Fruit fly (Drosophila melanogaster) whole organism, embryonic: Measurements from ENCODE around the gene CG5096.
A peak's percentile ranks its signal among the peaks of the same experiment; 100 is the strongest.

Experiments
- Awh ChIP-seq: fragments of 200-800 bp; sonication (Bioruptor generic); IDR thresholded peaks from 2 replicates; pipeline ENCODE4, ENCODE4 v1.3.6; 2022; ENCODE audit warnings: missing biosample characterization, missing genetic modification characterization
- CG10321 ChIP-seq: fragments of 200-800 bp; sonication (Bioruptor generic); IDR thresholded peaks from 2 replicates; pipeline ENCODE4 v1.3.6; 2022; ENCODE audit warnings: missing biosample characterization, missing genetic modification characterization
- CG11093 ChIP-seq: fragments of 200-800 bp; sonication (Bioruptor generic); IDR thresholded peaks from 3 replicates; pipeline ENCODE4 v1.3.6; 2022; ENCODE audit warnings: missing biosample characterization, missing genetic modification characterization
- CG11723 ChIP-seq: fragments of 200-800 bp; sonication (Bioruptor generic); optimal IDR thresholded peaks from 2 replicates; lab custom pipeline; 2017; ENCODE audit warnings: missing biosample characterization, mild to moderate bottlenecking, missing genetic modification characterization
- CG12219 ChIP-seq: fragments of 200-800 bp; sonication (Bioruptor generic); optimal IDR thresholded peaks from 3 replicates; lab custom pipeline; 2018; ENCODE audit warnings: missing biosample characterization, mild to moderate bottlenecking, missing genetic modification characterization
- CG12391 ChIP-seq: fragments of 200-800 bp; sonication (Bioruptor generic); optimal IDR thresholded peaks from 3 replicates; lab custom pipeline; 2018; ENCODE audit warnings: missing biosample characterization, mild to moderate bottlenecking, missing genetic modification characterization, moderate library complexity
- CG13424 ChIP-seq: fragments of 200-800 bp; sonication (Bioruptor generic); optimal IDR thresholded peaks from 2 replicates; lab custom pipeline; 2019; ENCODE audit warnings: missing biosample characterization, mild to moderate bottlenecking, missing genetic modification characterization, moderate library complexity
- CG1529 ChIP-seq: fragments of 200-800 bp; sonication (Bioruptor generic); optimal IDR thresholded peaks from 3 replicates; lab custom pipeline; 2018; ENCODE audit warnings: missing biosample characterization, missing genetic modification characterization
- CG17186 ChIP-seq: fragments of 200-800 bp; sonication (Bioruptor generic); optimal IDR thresholded peaks from 3 replicates; lab custom pipeline; 2017; ENCODE audit warnings: missing biosample characterization, missing genetic modification reagents, missing genetic modification characterization
- CG18619 ChIP-seq: fragments of 200-800 bp; sonication (Bioruptor generic); optimal IDR thresholded peaks from 3 replicates; lab custom pipeline; 2017; ENCODE audit warnings: missing biosample characterization, mild to moderate bottlenecking, missing genetic modification characterization
- CG2712 ChIP-seq: fragments of 200-800 bp; optimal IDR thresholded peaks from 3 replicates; lab custom pipeline; 2019; ENCODE audit warnings: missing biosample characterization, mild to moderate bottlenecking, missing genetic modification characterization, moderate library complexity
- CG3281 ChIP-seq: fragments of 200-800 bp; sonication (Bioruptor generic); optimal IDR thresholded peaks from 3 replicates; lab custom pipeline; 2017; ENCODE audit warnings: missing biosample characterization, mild to moderate bottlenecking, missing genetic modification characterization
- CG33557 ChIP-seq: fragments of 200-800 bp; sonication (Bioruptor generic); optimal IDR thresholded peaks from 2 replicates; lab custom pipeline; 2019; ENCODE audit warnings: missing biosample characterization, mild to moderate bottlenecking, missing genetic modification characterization, moderate library complexity
- CG3995 ChIP-seq: fragments of 200-800 bp; sonication (Bioruptor generic); optimal IDR thresholded peaks from 3 replicates; lab custom pipeline; 2016; ENCODE audit warnings: missing biosample characterization, missing genetic modification characterization
- CG4282 ChIP-seq: fragments of 200-800 bp; sonication (Bioruptor generic); optimal IDR thresholded peaks from 2 replicates; lab custom pipeline; 2016; ENCODE audit warnings: missing biosample characterization, missing genetic modification characterization
- CG9797 ChIP-seq: fragments of 200-800 bp; sonication (Bioruptor generic); optimal IDR thresholded peaks from 3 replicates; lab custom pipeline; 2018; ENCODE audit warnings: missing biosample characterization, mild to moderate bottlenecking, missing genetic modification characterization
- Dbx ChIP-seq: fragments of 200-800 bp; sonication (Bioruptor generic); IDR thresholded peaks from 3 replicates; pipeline ENCODE4 v1.3.6; 2022; ENCODE audit warnings: missing biosample characterization, missing genetic modification characterization
- ERR ChIP-seq: fragments of 200-800 bp; sonication (Bioruptor generic); optimal IDR thresholded peaks from 2 replicates; lab custom pipeline; 2016; ENCODE audit warnings: missing biosample characterization, missing genetic modification characterization
- Elba2 ChIP-seq: fragments of 200-800 bp; sonication (Bioruptor generic); optimal IDR thresholded peaks from 3 replicates; lab custom pipeline; 2016; ENCODE audit warnings: missing biosample characterization, missing genetic modification characterization
- Fer1 ChIP-seq: fragments of 200-800 bp; sonication (Bioruptor generic); optimal IDR thresholded peaks from 2 replicates; lab custom pipeline; 2017; ENCODE audit warnings: missing biosample characterization, mild to moderate bottlenecking, missing genetic modification characterization
- HLH3B ChIP-seq: fragments of 200-800 bp; sonication (Bioruptor generic); IDR thresholded peaks from 2 replicates; pipeline ENCODE4 v1.3.6; 2022; ENCODE audit warnings: missing biosample characterization, missing genetic modification characterization
- Hsf ChIP-seq: fragments of 200-800 bp; sonication (Bioruptor generic); optimal IDR thresholded peaks from 3 replicates; lab custom pipeline; 2016; ENCODE audit warnings: missing biosample characterization, missing genetic modification characterization
- Kr ChIP-seq: fragments of 200-800 bp; sonication (Bioruptor generic); optimal IDR thresholded peaks from 2 replicates; lab custom pipeline; 2017; ENCODE audit warnings: missing biosample characterization, mild to moderate bottlenecking, missing genetic modification characterization
- MTF-1 ChIP-seq: fragments of 200-800 bp; sonication (Bioruptor generic); optimal IDR thresholded peaks from 2 replicates; lab custom pipeline; 2018; ENCODE audit warnings: missing biosample characterization, mild to moderate bottlenecking, missing genetic modification characterization, borderline replicate concordance
- Ravus ChIP-seq: fragments of 200-800 bp; sonication (Bioruptor generic); IDR thresholded peaks from 2 replicates; pipeline ENCODE4 v1.3.6; 2022; ENCODE audit warnings: missing biosample characterization, missing genetic modification characterization
- Spps ChIP-seq: fragments of 200-800 bp; sonication (Bioruptor generic); optimal IDR thresholded peaks from 2 replicates; lab custom pipeline; 2018; ENCODE audit warnings: missing biosample characterization, mild to moderate bottlenecking, missing genetic modification characterization
- TFAM ChIP-seq: fragments of 200-800 bp; sonication (Bioruptor generic); optimal IDR thresholded peaks from 2 replicates; lab custom pipeline; 2017; ENCODE audit warnings: missing biosample characterization, missing genetic modification characterization, inconsistent platforms
- Xbp1 ChIP-seq: fragments of 200-800 bp; sonication (Bioruptor generic); optimal IDR thresholded peaks from 3 replicates; lab custom pipeline; 2016; ENCODE audit warnings: missing biosample characterization, mild to moderate bottlenecking, missing genetic modification characterization
- cad ChIP-seq: fragments of >200 bp; optimal IDR thresholded peaks from 2 replicates; lab custom pipeline; 2017; ENCODE audit warnings: missing biosample characterization, missing genetic modification characterization
- caup ChIP-seq: fragments of 200-800 bp; sonication (Bioruptor generic); optimal IDR thresholded peaks from 3 replicates; lab custom pipeline; 2017; ENCODE audit warnings: missing biosample characterization, mild to moderate bottlenecking, missing genetic modification characterization, moderate library complexity; ENCODE audit not compliant: severe bottlenecking
- cwo ChIP-seq: fragments of 200-800 bp; sonication (Bioruptor generic); optimal IDR thresholded peaks from 3 replicates; lab custom pipeline; 2017; ENCODE audit warnings: missing biosample characterization, missing genetic modification characterization, mild to moderate bottlenecking, moderate library complexity, missing genetic modification reagents
- da ChIP-seq: fragments of 200-800 bp; sonication (Bioruptor generic); optimal IDR thresholded peaks from 2 replicates; lab custom pipeline; 2016; ENCODE audit warnings: missing biosample characterization, missing genetic modification characterization
- gem ChIP-seq: fragments of 200-800 bp; sonication (Bioruptor generic); optimal IDR thresholded peaks from 2 replicates; lab custom pipeline; 2019; ENCODE audit warnings: missing biosample characterization, mild to moderate bottlenecking, missing genetic modification characterization, moderate library complexity
- gro ChIP-seq: fragments of 200-800 bp; sonication (Bioruptor generic); optimal IDR thresholded peaks from 2 replicates; lab custom pipeline; 2016; ENCODE audit warnings: missing biosample characterization, missing genetic modification characterization
- hbn ChIP-seq: fragments of 200-800 bp; sonication (Bioruptor generic); IDR thresholded peaks from 2 replicates; pipeline ENCODE4 v1.3.6; 2022; ENCODE audit warnings: missing biosample characterization, missing genetic modification characterization; ENCODE audit not compliant: partially characterized antibody
- hkb ChIP-seq, 2 experiments: fragments of 200-800 bp in 1 of 2; fragments of >200 bp in 1 of 2; sonication (Bioruptor generic) in 1 of 2; IDR thresholded peaks in 1 of 2; optimal IDR thresholded peaks in 1 of 2; 2 replicates each; pipeline versions ENCODE4 v1.3.6 to Lab custom; 2017 to 2022; ENCODE audit warnings: missing biosample characterization in 1 of 2, missing genetic modification characterization in 1 of 2
- kah ChIP-seq: fragments of 200-800 bp; sonication (Bioruptor generic); optimal IDR thresholded peaks from 2 replicates; lab custom pipeline; 2018; ENCODE audit warnings: missing biosample characterization, mild to moderate bottlenecking, missing genetic modification characterization
- lab ChIP-seq: fragments of 200-800 bp; sonication (Bioruptor generic); optimal IDR thresholded peaks from 3 replicates; lab custom pipeline; 2017; ENCODE audit warnings: missing biosample characterization, missing genetic modification characterization, mild to moderate bottlenecking, moderate library complexity, missing genetic modification reagents
- lilli ChIP-seq: fragments of 200-800 bp; sonication (Bioruptor generic); optimal IDR thresholded peaks from 3 replicates; lab custom pipeline; 2016; ENCODE audit warnings: missing biosample characterization, missing genetic modification characterization
- nerfin-2 ChIP-seq: fragments of 200-800 bp; sonication (Bioruptor generic); IDR thresholded peaks from 2 replicates; pipeline ENCODE4 v1.3.6; 2022; ENCODE audit warnings: missing biosample characterization, missing genetic modification characterization; ENCODE audit not compliant: partially characterized antibody
- oc ChIP-seq: fragments of 200-800 bp; sonication (Bioruptor generic); optimal IDR thresholded peaks from 2 replicates; lab custom pipeline; 2018; ENCODE audit warnings: missing biosample characterization, mild to moderate bottlenecking, missing genetic modification characterization, moderate library complexity
- pb ChIP-seq: fragments of 200-800 bp; sonication (Bioruptor generic); optimal IDR thresholded peaks from 3 replicates; lab custom pipeline; 2016; ENCODE audit warnings: missing biosample characterization, missing genetic modification characterization
- pfk ChIP-seq: fragments of 200-800 bp; sonication (Bioruptor generic); optimal IDR thresholded peaks from 2 replicates; lab custom pipeline; 2018; ENCODE audit warnings: missing biosample characterization, mild to moderate bottlenecking, missing genetic modification characterization, moderate library complexity
- ranshi ChIP-seq: fragments of 200-800 bp; sonication (Bioruptor generic); IDR thresholded peaks from 2 replicates; pipeline ENCODE4 v1.3.6; 2022; ENCODE audit warnings: missing biosample characterization, missing genetic modification characterization
- salm ChIP-seq: fragments of 200-800 bp; sonication (Bioruptor generic); optimal IDR thresholded peaks from 2 replicates; lab custom pipeline; 2018; ENCODE audit warnings: missing biosample characterization, mild to moderate bottlenecking, missing genetic modification characterization
- seq ChIP-seq: fragments of 200-800 bp; sonication (Bioruptor generic); IDR thresholded peaks from 2 replicates; pipeline ENCODE4 v1.3.6; 2022; ENCODE audit warnings: missing biosample characterization, missing genetic modification characterization
- slp2 ChIP-seq: fragments of 200-800 bp; sonication (Bioruptor generic); optimal IDR thresholded peaks from 2 replicates; lab custom pipeline; 2016; ENCODE audit warnings: missing biosample characterization, missing genetic modification characterization
- sna ChIP-seq: fragments of 200-800 bp; sonication (Bioruptor generic); IDR thresholded peaks from 2 replicates; pipeline ENCODE4 v1.3.6; 2022; ENCODE audit warnings: missing biosample characterization, missing genetic modification characterization; ENCODE audit not compliant: partially characterized antibody
- tio ChIP-seq: fragments of 200-800 bp; sonication (Bioruptor generic); optimal IDR thresholded peaks from 2 replicates; lab custom pipeline; 2017; ENCODE audit warnings: missing biosample characterization, missing genetic modification characterization, inconsistent platforms
- tup ChIP-seq: fragments of 200-800 bp; sonication (Bioruptor generic); optimal IDR thresholded peaks from 2 replicates; lab custom pipeline; 2016; ENCODE audit warnings: missing biosample characterization, mild to moderate bottlenecking, missing genetic modification characterization, moderate library complexity

Gene CG5096

DNA sequence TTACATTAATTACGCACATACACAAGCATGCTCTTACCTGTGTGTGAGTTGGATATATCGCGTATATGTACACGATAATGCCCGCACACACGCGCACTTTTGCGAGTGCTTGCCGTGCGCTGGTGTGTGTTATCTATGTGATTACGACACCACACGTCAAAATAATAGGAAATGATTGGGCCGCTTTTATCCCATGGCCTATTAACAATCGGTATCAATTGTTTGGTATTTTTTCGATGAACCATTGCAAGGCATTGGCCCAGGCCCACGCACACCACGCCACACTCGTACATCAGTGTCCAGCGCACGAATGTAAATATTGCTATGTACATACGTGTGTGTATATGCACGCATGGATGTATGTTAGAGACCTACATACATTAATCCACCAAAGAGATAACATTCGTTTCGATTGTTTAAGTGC, 47.2 kb upstream of the CG5096 start (continued):
- TF ChIP-seq lilli (GFP tag; lab: Kevin White, UChicago) = peak; percentile 51
- peak; percentile 44 for TF ChIP-seq Xbp1 (GFP tag; lab: Kevin White, UChicago)
- peak; percentile 46 for TF ChIP-seq CG12391
- no peak for TF ChIP-seq CG4282 (GFP tag; lab: Kevin White, UChicago)
- peak; percentile 82 for TF ChIP-seq gro (GFP tag; lab: Kevin White, UChicago)
- peak; percentile 91 for TF ChIP-seq oc
- TF ChIP-seq CG33557 (GFP tag; lab: Kevin White, UChicago) = peak; percentile 76
- TF ChIP-seq pfk (GFP tag; lab: Kevin White, UChicago) = peak; percentile 78
- TF ChIP-seq CG3281 = peak; percentile 76
- TF ChIP-seq CG11723 (GFP tag; lab: Kevin White, UChicago) = peak; percentile 75
- peak; percentile 61 for TF ChIP-seq hbn (GFP tag; lab: Robert Waterston, UW)
- TF ChIP-seq CG2712 (tag; lab: Kevin White, UChicago) = peak; percentile 56
- no peak for TF ChIP-seq hkb (optimal IDR thresholded peaks at IDR 0.05; lab: Kevin White, UChicago)
- peak; percentile 69 for TF ChIP-seq hkb (GFP tag; IDR thresholded peaks at IDR 0.05; lab: Robert Waterston, UW)
- peak; percentile 85 for TF ChIP-seq Fer1 (GFP tag; lab: Kevin White, UChicago)
- TF ChIP-seq gem (tag; lab: Kevin White, UChicago) = peak; percentile 45
- peak; percentile 35 for TF ChIP-seq CG9797
- TF ChIP-seq salm (tag; lab: Kevin White, UChicago) = peak; percentile 73
- peak; percentile 78; the same call in 1 of the 2 replicates for TF ChIP-seq Awh (GFP tag; lab: Robert Waterston, UW)
- peak; percentile 61 for TF ChIP-seq cwo
- peak; percentile 43 for TF ChIP-seq slp2 (GFP tag; lab: Kevin White, UChicago)
- TF ChIP-seq CG3995 (GFP tag; lab: Kevin White, UChicago) = peak; percentile 13
- TF ChIP-seq pb (GFP tag; lab: Kevin White, UChicago) = peak; percentile 16
- no peak for TF ChIP-seq Kr (GFP tag; lab: Kevin White, UChicago)
- TF ChIP-seq caup (GFP tag; lab: Kevin White, UChicago) = peak; percentile 77
- no peak for TF ChIP-seq TFAM
- TF ChIP-seq Spps (tag; lab: Kevin White, UChicago) = peak; percentile 43
- TF ChIP-seq CG1529 (GFP tag; lab: Kevin White, UChicago) = peak; percentile 62
- peak; percentile 17 for TF ChIP-seq CG18619
- TF ChIP-seq Ravus (GFP tag; lab: Robert Waterston, UW) = no peak
- TF ChIP-seq Hsf (GFP tag; lab: Kevin White, UChicago) = peak; percentile 44
- no peak for TF ChIP-seq tio (GFP tag; lab: Kevin White, UChicago)
- peak; percentile 56 for TF ChIP-seq CG13424 (tag; lab: Kevin White, UChicago)
- TF ChIP-seq CG11093 = no peak
- TF ChIP-seq Elba2 = no peak
- peak; percentile 93 for TF ChIP-seq lab (GFP tag; lab: Kevin White, UChicago)
- peak; percentile 44 for TF ChIP-seq ERR (GFP tag; lab: Kevin White, UChicago)
- peak; percentile 63 for TF ChIP-seq sna (GFP tag; lab: Robert Waterston, UW)
- peak; percentile 46; the same call in 1 of the 2 replicates for TF ChIP-seq ranshi (GFP tag; lab: Robert Waterston, UW)
- TF ChIP-seq nerfin-2 (GFP tag; lab: Robert Waterston, UW) = no peak
- TF ChIP-seq kah (GFP tag; lab: Kevin White, UChicago) = peak; percentile 76
- TF ChIP-seq cad (GFP tag; lab: Kevin White, UChicago) = no peak
- no peak for TF ChIP-seq da
- peak; percentile 32; the same call in 1 of the 2 replicates for TF ChIP-seq HLH3B
- TF ChIP-seq CG10321 (GFP tag; lab: Robert Waterston, UW) = no peak
- TF ChIP-seq tup (GFP tag; lab: Kevin White, UChicago) = no peak
- peak; percentile 75 for TF ChIP-seq CG12219 (GFP tag; lab: Kevin White, UChicago)
- TF ChIP-seq Dbx (GFP tag; lab: Robert Waterston, UW) = peak; percentile 81; the same call in 2 of the 3 replicates
- peak; percentile 74 for TF ChIP-seq MTF-1 (GFP tag; lab: Kevin White, UChicago)
- TF ChIP-seq seq (GFP tag; lab: Robert Waterston, UW) = no peak
- no peak for TF ChIP-seq CG17186 (GFP tag; lab: Kevin White, UChicago)
